Worm (Caenorhabditis elegans): ENCODE measurements around the gene C34C12.7.

- TF ChIP-seq W03F9.2 (tag; optimal IDR thresholded peaks at IDR 0.05), result no peak
- TF ChIP-seq him-1 (tag; optimal IDR thresholded peaks at IDR 0.05), result no peak
Observed at ce11 chrIII:3504239-3504638, 16.1 kb upstream of the C34C12.7 start.

Measured in whole organism, L4/young adult.